Worm (Caenorhabditis elegans): ENCODE results near the gene Y45F3A.1.

The Y45F3A.1 gene

DNA sequence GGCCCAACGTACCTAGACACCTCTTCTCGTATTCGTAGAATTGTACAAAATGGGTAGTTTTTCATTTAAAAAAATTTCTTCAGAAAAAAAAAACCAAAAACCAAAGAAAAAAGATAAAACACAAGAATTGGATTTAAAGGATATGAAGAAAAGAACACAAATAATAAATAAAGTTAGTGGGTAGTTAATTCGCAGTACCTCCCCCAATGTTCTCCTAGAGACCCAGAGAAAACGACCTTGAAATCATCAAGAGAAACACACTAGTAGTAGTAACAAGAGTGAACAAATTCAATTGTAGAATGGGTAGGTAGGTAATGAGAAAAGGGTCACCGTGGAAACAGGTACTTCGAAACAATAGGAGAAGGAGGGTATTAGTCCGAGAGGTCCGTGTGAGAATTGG, 16.1 kb upstream of the Y45F3A.1 start:
- TF ChIP-seq nhr-12 (tag; optimal IDR thresholded peaks at IDR 0.05) (no peak), ces-1 (GFP tag; optimal IDR thresholded peaks at IDR 0.05) (peak; percentile 73), nhr-237 (tag; optimal IDR thresholded peaks at IDR 0.05) (no peak), sem-2 (GFP tag; optimal IDR thresholded peaks at IDR 0.05) (no peak)

DNA sequence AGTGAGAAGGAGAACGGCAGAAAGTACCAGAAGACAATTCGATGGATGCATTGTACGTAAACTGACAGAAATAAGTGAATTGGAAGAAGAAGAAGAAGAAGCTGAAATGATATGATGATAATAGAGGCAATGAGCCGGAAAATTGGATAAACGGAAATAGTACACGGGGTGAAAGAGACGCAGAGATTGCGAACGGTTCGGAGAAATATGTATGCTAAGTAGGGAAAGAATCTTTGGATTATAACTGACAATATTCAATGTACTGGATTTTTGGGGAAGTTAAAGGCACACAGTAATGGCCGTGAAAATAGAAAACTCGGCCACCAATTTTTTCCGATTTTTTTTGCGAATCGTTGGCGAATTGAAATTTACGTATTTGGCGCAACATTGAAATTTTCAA, 13.6 kb upstream of the Y45F3A.1 start, which contains the start of gene Y45F3A.4:
TSS of gene Y45F3A.4 (minus strand) at position 101 of the 400 bp plus-strand sequence.
- no peak for TF ChIP-seq ceh-83 (GFP tag; optimal IDR thresholded peaks at IDR 0.05)
- TF ChIP-seq mls-2 (tag; optimal IDR thresholded peaks at IDR 0.05) = no peak
- TF ChIP-seq flh-1 (GFP tag; optimal IDR thresholded peaks at IDR 0.05) = no peak
- TF ChIP-seq nhr-2 (tag; optimal IDR thresholded peaks at IDR 0.05) = no peak
- no peak for TF ChIP-seq mab-5 (tag; optimal IDR thresholded peaks at IDR 0.05)
- no peak for TF ChIP-seq tbx-8 (GFP tag; optimal IDR thresholded peaks at IDR 0.05)

- TF ChIP-seq nhr-12 (tag; optimal IDR thresholded peaks at IDR 0.05) = no peak
These were observed 7.5 kb upstream of the Y45F3A.1 start for ce11 chrIII:10569246-10569645.

DNA sequence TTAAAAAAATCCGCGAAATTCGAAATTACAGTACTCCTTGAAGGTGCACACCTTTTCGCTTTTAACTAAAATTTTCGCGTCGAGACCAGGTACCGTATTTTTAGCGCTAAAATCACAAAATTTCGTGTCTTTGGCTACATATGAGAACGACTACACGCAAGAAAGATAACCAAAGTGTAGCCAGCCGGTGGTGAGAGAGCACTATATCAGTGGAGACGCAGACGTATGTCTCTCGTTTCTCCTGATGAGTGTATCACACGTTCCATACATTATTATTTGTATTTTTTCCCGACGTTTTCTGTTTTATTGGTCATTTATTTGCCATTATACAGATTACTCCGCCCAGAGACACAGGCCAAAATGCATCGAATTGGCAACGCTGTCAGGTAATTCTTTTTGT, 4.2 kb upstream of the Y45F3A.1 start, which contains the start of gene acdh-11:
TSS of gene acdh-11 (plus strand) at position 333 of the 400 bp plus-strand sequence.
- TF ChIP-seq ceh-83 (GFP tag; optimal IDR thresholded peaks at IDR 0.05) (no peak), ceh-43 (GFP tag; optimal IDR thresholded peaks at IDR 0.05) (no peak), sem-2 (GFP tag; optimal IDR thresholded peaks at IDR 0.05) (no peak), ztf-11 (tag; optimal IDR thresholded peaks at IDR 0.05) (no peak), elt-1 (tag; optimal IDR thresholded peaks at IDR 0.05; ENCODE audit: borderline replicate concordance, insufficient read depth) (no peak), nhr-28 (tag; optimal IDR thresholded peaks at IDR 0.05) (no peak), flh-1 (GFP tag; optimal IDR thresholded peaks at IDR 0.05) (no peak), unc-62 (GFP tag; optimal IDR thresholded peaks at IDR 0.05) (no peak), elt-3 (tag; optimal IDR thresholded peaks at IDR 0.05) (no peak), drap-1 (GFP tag; optimal IDR thresholded peaks at IDR 0.05) (no peak), ces-1 (GFP tag; optimal IDR thresholded peaks at IDR 0.05) (no peak), lin-32 (GFP tag; optimal IDR thresholded peaks at IDR 0.05) (no peak)

DNA sequence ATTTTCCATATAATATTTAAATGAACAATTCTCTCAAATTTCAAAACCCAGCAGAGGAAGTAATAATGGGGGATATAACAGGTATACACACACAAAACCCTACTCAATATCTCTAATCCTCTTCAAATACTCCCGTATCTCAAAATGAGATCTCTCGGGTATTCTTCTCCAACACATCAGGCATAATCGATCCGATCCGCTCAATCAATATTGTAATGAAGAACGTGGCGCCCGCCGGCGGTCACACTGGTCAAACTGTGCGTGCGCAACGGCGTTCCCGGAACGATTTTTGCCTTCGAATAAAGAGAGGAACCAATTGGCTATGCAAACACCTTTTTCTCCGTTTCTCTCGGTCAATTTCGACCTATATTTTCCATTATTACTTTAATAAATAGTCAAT, 827 bp upstream of the Y45F3A.1 start:
- TF ChIP-seq elt-1 (tag; optimal IDR thresholded peaks at IDR 0.05; ENCODE audit: borderline replicate concordance, insufficient read depth) (peak; percentile 41), nhr-76 (tag; optimal IDR thresholded peaks at IDR 0.05) (no peak)

DNA sequence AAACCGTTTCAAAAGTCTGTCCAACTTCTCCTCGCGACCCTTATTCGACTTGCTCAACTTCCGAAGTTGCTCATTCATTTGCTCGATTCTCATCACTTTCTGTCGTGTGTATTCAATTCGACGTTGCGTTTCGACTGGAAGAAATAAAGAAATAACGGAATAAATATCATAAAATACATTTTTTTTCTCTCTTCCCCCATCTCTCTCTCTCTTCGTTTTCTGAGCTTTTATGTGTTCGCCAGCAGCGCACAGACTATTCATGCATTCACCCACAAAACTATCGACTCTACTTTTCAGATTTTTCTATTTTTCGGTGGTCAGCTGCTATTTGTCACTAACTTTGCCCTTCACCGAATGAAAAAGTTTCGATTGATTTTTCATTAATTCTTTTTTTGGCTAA, 1.4 kb downstream of the Y45F3A.1 start, which contains the start of gene rab-30:
TSS of gene rab-30 (plus strand) at position 301 of the 400 bp plus-strand sequence.
- no peak for TF ChIP-seq ham-2 (GFP tag; optimal IDR thresholded peaks at IDR 0.05)
- no peak for TF ChIP-seq lin-13 (tag; optimal IDR thresholded peaks at IDR 0.05)
- no peak for TF ChIP-seq ceh-39 (tag; optimal IDR thresholded peaks at IDR 0.05)
- TF ChIP-seq lsy-2 (tag; optimal IDR thresholded peaks at IDR 0.05) = no peak
- no peak for TF ChIP-seq M03D4.4 (tag; optimal IDR thresholded peaks at IDR 0.05)
- no peak for TF ChIP-seq nhr-28 (tag; optimal IDR thresholded peaks at IDR 0.05)
- no peak for TF ChIP-seq ces-1 (GFP tag; optimal IDR thresholded peaks at IDR 0.05)
- TF ChIP-seq drap-1 (GFP tag; optimal IDR thresholded peaks at IDR 0.05) = no peak
- TF ChIP-seq zip-8 (tag; optimal IDR thresholded peaks at IDR 0.05) = no peak
- TF ChIP-seq nhr-76 (tag; optimal IDR thresholded peaks at IDR 0.05) = no peak
- no peak for TF ChIP-seq elt-1 (tag; optimal IDR thresholded peaks at IDR 0.05; ENCODE audit: borderline replicate concordance, insufficient read depth)
- TF ChIP-seq bed-3 (GFP tag; optimal IDR thresholded peaks at IDR 0.05) = no peak
- no peak for TF ChIP-seq nhr-12 (tag; optimal IDR thresholded peaks at IDR 0.05)
- no peak for TF ChIP-seq elt-3 (tag; optimal IDR thresholded peaks at IDR 0.05)
- no peak for TF ChIP-seq lin-32 (GFP tag; optimal IDR thresholded peaks at IDR 0.05)
- TF ChIP-seq pha-4 (tag; optimal IDR thresholded peaks at IDR 0.05) = no peak

- TF ChIP-seq bed-3 (GFP tag; optimal IDR thresholded peaks at IDR 0.05) (no peak), nhr-76 (tag; optimal IDR thresholded peaks at IDR 0.05) (no peak), mls-2 (tag; optimal IDR thresholded peaks at IDR 0.05) (no peak), ceh-83 (GFP tag; optimal IDR thresholded peaks at IDR 0.05) (no peak), sem-2 (GFP tag; optimal IDR thresholded peaks at IDR 0.05) (no peak), drap-1 (GFP tag; optimal IDR thresholded peaks at IDR 0.05) (no peak), pha-4 (tag; optimal IDR thresholded peaks at IDR 0.05) (no peak), nhr-2 (tag; optimal IDR thresholded peaks at IDR 0.05) (no peak), mep-1 (tag; optimal IDR thresholded peaks at IDR 0.05) (no peak), blmp-1 (tag; optimal IDR thresholded peaks at IDR 0.05) (no peak), ztf-11 (tag; optimal IDR thresholded peaks at IDR 0.05) (no peak), nhr-28 (tag; optimal IDR thresholded peaks at IDR 0.05) (no peak), M03D4.4 (tag; optimal IDR thresholded peaks at IDR 0.05) (no peak), ham-2 (GFP tag; optimal IDR thresholded peaks at IDR 0.05) (no peak), lsy-2 (tag; optimal IDR thresholded peaks at IDR 0.05) (no peak), cnd-1 (tag; optimal IDR thresholded peaks at IDR 0.05) (no peak)
These were observed 3.8 kb downstream of the Y45F3A.1 start, which contains the start of gene T21C12.4 for ce11 chrIII:10557910-10558309. Gene T21C12.4 (minus strand): TSS chrIII:10558010.
